Worm (Caenorhabditis elegans): Measurements from ENCODE around the gene algn-6.

The algn-6 gene

DNA sequence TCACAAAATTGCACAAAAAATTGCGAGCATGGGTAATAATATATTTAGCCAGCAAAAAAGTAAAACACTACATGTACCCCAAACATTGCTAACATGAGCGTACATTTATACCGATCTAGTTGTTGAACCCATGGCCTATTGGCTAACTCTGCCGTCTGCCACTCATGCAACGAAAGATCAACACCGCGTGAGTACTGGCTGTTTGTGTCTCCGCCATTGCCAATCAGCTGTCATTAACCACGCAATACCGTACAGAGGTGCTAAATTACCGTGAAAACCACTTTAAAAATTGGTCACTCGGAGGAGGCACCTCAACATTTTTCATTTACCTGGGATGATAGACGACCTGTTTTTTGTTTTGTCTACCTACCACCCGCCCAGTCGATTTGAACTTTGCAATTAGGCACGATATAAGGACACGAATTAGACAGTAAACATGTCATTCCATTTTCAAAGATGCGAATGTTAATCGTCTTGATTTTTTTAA, 35.8 kb downstream of the algn-6 start, which contains the start of gene K02C4.2 (continued):
- TF ChIP-seq pha-2 (tag; optimal IDR thresholded peaks at IDR 0.05) = peak; percentile 21
- TF ChIP-seq elt-4 (tag; optimal IDR thresholded peaks at IDR 0.05) = no peak
- TF ChIP-seq fax-1 (tag; optimal IDR thresholded peaks at IDR 0.05) = peak; percentile 9
- TF ChIP-seq sox-4 (tag; optimal IDR thresholded peaks at IDR 0.05) = peak; percentile 55
- peak; percentile 71 for TF ChIP-seq che-1 (tag; optimal IDR thresholded peaks at IDR 0.05)
- peak; percentile 49 for TF ChIP-seq lin-11 (tag; optimal IDR thresholded peaks at IDR 0.05)
- TF ChIP-seq eyg-1 (tag; optimal IDR thresholded peaks at IDR 0.05) = peak; percentile 52
- no peak for TF ChIP-seq sox-2 (GFP tag; IDR thresholded peaks at IDR 0.05)
- peak; percentile 57 for TF ChIP-seq ceh-18 (tag; optimal IDR thresholded peaks at IDR 0.05)
- TF ChIP-seq pha-4 (tag; optimal IDR thresholded peaks at IDR 0.05) = no peak
- no peak for TF ChIP-seq unc-3 (GFP tag; conservative IDR thresholded peaks at IDR 0.05)
- TF ChIP-seq unc-3 (tag; optimal IDR thresholded peaks at IDR 0.05) = no peak
- TF ChIP-seq ceh-45 (GFP tag; IDR thresholded peaks at IDR 0.05) = 0 out of 2 replicates have a peak, but pooled peaks have one; percentile 30
- TF ChIP-seq ztf-16 (tag; optimal IDR thresholded peaks at IDR 0.05) = peak; percentile 67
- no peak for TF ChIP-seq rnt-1 (tag; optimal IDR thresholded peaks at IDR 0.05)
- peak; percentile 73 for TF ChIP-seq tbx-2 (tag; optimal IDR thresholded peaks at IDR 0.05)

ce11 chrII:8078041-8078440, 38.4 kb downstream of the algn-6 start, which contains the start of gene K02C4.5:
K02C4.5 (plus strand) TSS chrII:8078435.
- no peak for TF ChIP-seq unc-42 (tag; optimal IDR thresholded peaks at IDR 0.05)
- TF ChIP-seq pha-4 (tag; optimal IDR thresholded peaks at IDR 0.05) = no peak
- no peak for TF ChIP-seq C38D4.7 (GFP tag; optimal IDR thresholded peaks at IDR 0.05)
- no peak for TF ChIP-seq Y22D7AL.16 (tag; optimal IDR thresholded peaks at IDR 0.05)
- TF ChIP-seq syd-9 (tag; optimal IDR thresholded peaks at IDR 0.05) = no peak
- TF ChIP-seq pha-2 (tag; optimal IDR thresholded peaks at IDR 0.05) = no peak
- TF ChIP-seq tbx-2 (tag; optimal IDR thresholded peaks at IDR 0.05) = no peak
- no peak for TF ChIP-seq ama-1 (optimal IDR thresholded peaks at IDR 0.05)
- TF ChIP-seq sdc-2 (tag; optimal IDR thresholded peaks at IDR 0.05) = no peak
- TF ChIP-seq hlh-13 (GFP tag; optimal IDR thresholded peaks at IDR 0.05) = no peak

DNA sequence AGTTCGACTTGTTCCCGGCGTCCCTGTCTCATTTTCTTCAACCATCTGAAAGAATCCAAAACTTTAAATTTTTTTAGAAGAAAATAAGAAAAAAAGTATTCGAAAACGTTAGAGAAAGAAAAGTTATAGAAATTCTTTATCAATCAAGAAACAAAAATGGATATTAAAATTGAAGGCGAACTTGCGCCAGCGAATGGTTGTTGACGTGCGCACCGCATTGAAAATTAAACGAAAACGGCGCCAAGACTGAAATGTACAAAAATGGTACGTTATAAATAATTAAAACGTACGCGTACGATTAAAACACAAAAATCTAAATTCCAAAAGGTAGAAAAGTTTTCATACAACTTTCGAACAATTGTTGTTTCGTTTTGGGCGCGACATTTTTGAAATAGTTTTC, 47.2 kb downstream of the algn-6 start, which contains the start of gene K02C4.3:
Gene K02C4.3, minus strand, starts transcription at position 51 of the 400 bp plus-strand sequence.
- no peak for TF ChIP-seq ets-4 (tag; optimal IDR thresholded peaks at IDR 0.05)
- TF ChIP-seq rnt-1 (tag; optimal IDR thresholded peaks at IDR 0.05) = no peak
- TF ChIP-seq T23F11.4 (GFP tag; optimal IDR thresholded peaks at IDR 0.05) = no peak
- TF ChIP-seq nhr-232 (tag; optimal IDR thresholded peaks at IDR 0.05) = no peak
- no peak for TF ChIP-seq ceh-9 (tag; optimal IDR thresholded peaks at IDR 0.05)
- TF ChIP-seq ceh-19 (GFP tag; optimal IDR thresholded peaks at IDR 0.05) = no peak
- TF ChIP-seq ceh-31 (tag; optimal IDR thresholded peaks at IDR 0.05) = peak; percentile 25
- peak; percentile 0 for TF ChIP-seq elt-2 (tag; optimal IDR thresholded peaks at IDR 0.05)
- TF ChIP-seq nfya-1 (tag; optimal IDR thresholded peaks at IDR 0.05) = peak; percentile 23
- TF ChIP-seq lin-11 (tag; optimal IDR thresholded peaks at IDR 0.05) = no peak
- no peak for TF ChIP-seq gmeb-2 (tag; optimal IDR thresholded peaks at IDR 0.05)
- peak; percentile 43 for TF ChIP-seq unc-42 (tag; optimal IDR thresholded peaks at IDR 0.05)

Data from whole organism, late embryonic.